Worm (Caenorhabditis elegans) whole organism, mixed stage, embryonic: Measurements from ENCODE around the gene B0507.4.
A peak's percentile ranks its signal among the peaks of the same experiment; 100 is the strongest.
"Not testable (repeated sequence)": the region's sequence is repeated elsewhere in the genome, so short reads cannot be mapped to it uniquely, and the experiment has no call there.

Experiments
- M03D4.4 ChIP-seq: sonication (generic microtip); optimal IDR thresholded peaks from 2 replicates; lab custom pipeline; 2017; ENCODE audit warnings: mild to moderate bottlenecking, missing genetic modification characterization, missing compliant biosample characterization
- blmp-1 ChIP-seq: fragments of 150-350 bp; optimal IDR thresholded peaks from 2 replicates; lab custom pipeline; 2014; ENCODE audit warnings: missing biosample characterization, missing genetic modification characterization
- ceh-39 ChIP-seq: fragments of 150-350 bp; optimal IDR thresholded peaks from 2 replicates; lab custom pipeline; 2014; ENCODE audit warnings: missing biosample characterization, missing genetic modification characterization
- ceh-83 ChIP-seq: fragments of 200-800 bp; sonication (Bioruptor generic); optimal IDR thresholded peaks from 2 replicates; lab custom pipeline; 2018; ENCODE audit warnings: mild to moderate bottlenecking, missing genetic modification characterization, missing compliant biosample characterization
- ces-1 ChIP-seq: fragments of 150-350 bp; optimal IDR thresholded peaks from 2 replicates; lab custom pipeline; 2014; ENCODE audit warnings: missing biosample characterization, missing genetic modification reagents, missing genetic modification characterization
- cnd-1 ChIP-seq: fragments of 200-800 bp; sonication (Bioruptor generic); optimal IDR thresholded peaks from 2 replicates; lab custom pipeline; 2018; ENCODE audit warnings: mild to moderate bottlenecking, missing genetic modification characterization, missing compliant biosample characterization
- drap-1 ChIP-seq: fragments of 200-800 bp; sonication (Bioruptor generic); optimal IDR thresholded peaks from 3 replicates; lab custom pipeline; 2018; ENCODE audit warnings: mild to moderate bottlenecking, missing genetic modification characterization, missing compliant biosample characterization
- elt-1 ChIP-seq: sonication (generic microtip); optimal IDR thresholded peaks from 2 replicates; lab custom pipeline; 2017; ENCODE audit warnings: missing genetic modification characterization, mild to moderate bottlenecking, missing compliant biosample characterization, antibody characterized with exemption, moderate library complexity, borderline replicate concordance; ENCODE audit not compliant: insufficient read depth
- flh-1 ChIP-seq: fragments of 200-800 bp; sonication (Bioruptor generic); optimal IDR thresholded peaks from 2 replicates; lab custom pipeline; 2018; ENCODE audit warnings: mild to moderate bottlenecking, missing genetic modification characterization, moderate library complexity, missing compliant biosample characterization
- lin-13 ChIP-seq: fragments of 150-350 bp; optimal IDR thresholded peaks from 2 replicates; lab custom pipeline; 2014; ENCODE audit warnings: missing biosample characterization, missing genetic modification characterization
- lin-32 ChIP-seq: fragments of 200-800 bp; sonication (Bioruptor generic); optimal IDR thresholded peaks from 2 replicates; lab custom pipeline; 2018; ENCODE audit warnings: mild to moderate bottlenecking, missing genetic modification characterization, missing compliant biosample characterization
- lsy-2 ChIP-seq: fragments of 150-350 bp; optimal IDR thresholded peaks from 2 replicates; lab custom pipeline; 2014; ENCODE audit warnings: missing biosample characterization, missing genetic modification characterization
- mab-5 ChIP-seq: fragments of 150-350 bp; optimal IDR thresholded peaks from 2 replicates; lab custom pipeline; 2014; ENCODE audit warnings: missing biosample characterization, missing genetic modification characterization
- mep-1 ChIP-seq: fragments of 150-350 bp; optimal IDR thresholded peaks from 2 replicates; lab custom pipeline; 2017; ENCODE audit warnings: missing biosample characterization, missing genetic modification reagents, missing genetic modification characterization, inconsistent platforms
- mls-2 ChIP-seq: sonication (generic microtip); optimal IDR thresholded peaks from 2 replicates; lab custom pipeline; 2016; ENCODE audit warnings: mild to moderate bottlenecking, missing genetic modification characterization, moderate library complexity, missing compliant biosample characterization
- nhr-12 ChIP-seq: fragments of 150-350 bp; optimal IDR thresholded peaks from 2 replicates; lab custom pipeline; 2014; ENCODE audit warnings: missing biosample characterization, missing genetic modification characterization
- nhr-237 ChIP-seq: fragments of 150-350 bp; optimal IDR thresholded peaks from 2 replicates; lab custom pipeline; 2014; ENCODE audit warnings: missing biosample characterization, missing genetic modification characterization
- nhr-28 ChIP-seq: fragments of 150-350 bp; optimal IDR thresholded peaks from 2 replicates; lab custom pipeline; 2014; ENCODE audit warnings: missing biosample characterization, missing genetic modification characterization
- nhr-76 ChIP-seq: sonication (generic microtip); optimal IDR thresholded peaks from 2 replicates; lab custom pipeline; 2017; ENCODE audit warnings: missing biosample characterization, missing genetic modification characterization
- pha-4 ChIP-seq: fragments of 150-350 bp; optimal IDR thresholded peaks from 2 replicates; lab custom pipeline; 2018; ENCODE audit warnings: missing biosample characterization, missing genetic modification reagents, missing genetic modification characterization
- sem-2 ChIP-seq: fragments of 200-800 bp; sonication (Bioruptor generic); optimal IDR thresholded peaks from 2 replicates; lab custom pipeline; 2018; ENCODE audit warnings: mild to moderate bottlenecking, missing genetic modification characterization, missing compliant biosample characterization
- sptf-1 ChIP-seq: sonication (generic microtip); optimal IDR thresholded peaks from 2 replicates; lab custom pipeline; 2017; ENCODE audit warnings: mild to moderate bottlenecking, missing genetic modification characterization, moderate library complexity, missing compliant biosample characterization
- tbx-8 ChIP-seq: fragments of 200-800 bp; sonication (Bioruptor generic); optimal IDR thresholded peaks from 2 replicates; lab custom pipeline; 2018; ENCODE audit warnings: mild to moderate bottlenecking, missing genetic modification characterization, moderate library complexity, missing compliant biosample characterization
- unc-39 ChIP-seq: fragments of 150-350 bp; optimal IDR thresholded peaks from 2 replicates; lab custom pipeline; 2014; ENCODE audit warnings: missing biosample characterization, missing genetic modification characterization
- unc-62 ChIP-seq: fragments of 150-350 bp; optimal IDR thresholded peaks from 2 replicates; lab custom pipeline; 2014; ENCODE audit warnings: missing biosample characterization, missing genetic modification reagents, missing genetic modification characterization
- zip-8 ChIP-seq: fragments of 150-350 bp; optimal IDR thresholded peaks from 2 replicates; lab custom pipeline; 2014; ENCODE audit warnings: missing biosample characterization, missing genetic modification characterization
- ztf-11 ChIP-seq: fragments of 150-350 bp; optimal IDR thresholded peaks from 2 replicates; lab custom pipeline; 2014; ENCODE audit warnings: missing biosample characterization, missing genetic modification characterization

Gene B0507.4

ce11 chrV:8754670-8755069 is at the start of gene B0507.4:
Gene B0507.4 (plus strand): TSS chrV:8754970.
- TF ChIP-seq ztf-11 (tag; lab: Kevin White, UChicago) (no peak), nhr-12 (tag; lab: Kevin White, UChicago) (no peak), sem-2 (no peak), flh-1 (GFP tag; lab: Kevin White, UChicago) (no peak), nhr-237 (no peak)

ce11 chrV:8711910-8712309 is 42.9 kb upstream of the B0507.4 start, which contains the start of gene ZC178.2:
Gene ZC178.2 (minus strand): TSS chrV:8712010.
- TF ChIP-seq nhr-237 (no peak), lsy-2 (tag; lab: Kevin White, UChicago) (no peak), ceh-39 (no peak), lin-32 (no peak), zip-8 (no peak), lin-13 (no peak), pha-4 (tag; lab: Kevin White, UChicago) (no peak), drap-1 (GFP tag; lab: Kevin White, UChicago) (no peak), elt-1 (no peak), mab-5 (tag; lab: Kevin White, UChicago) (no peak), sptf-1 (tag; lab: Kevin White, UChicago) (no peak), unc-62 (GFP tag; lab: Kevin White, UChicago) (no peak), nhr-12 (tag; lab: Kevin White, UChicago) (no peak), mep-1 (tag; lab: Kevin White, UChicago) (no peak)

ce11 chrV:8716175-8716574 is 38.6 kb upstream of the B0507.4 start, which contains the start of gene glr-5:
Gene glr-5 (plus strand): TSS chrV:8716495.
- no peak for TF ChIP-seq ztf-11 (tag; lab: Kevin White, UChicago)
- no peak for TF ChIP-seq lin-32
- TF ChIP-seq unc-39 (tag; lab: Kevin White, UChicago) = no peak
- no peak for TF ChIP-seq lin-13
- TF ChIP-seq ces-1 = peak; percentile 86

ce11 chrV:8718399-8718798 is 36.4 kb upstream of the B0507.4 start:
- TF ChIP-seq unc-62 (GFP tag; lab: Kevin White, UChicago) (no peak), nhr-237 (no peak), blmp-1 (tag; lab: Kevin White, UChicago) (no peak), mab-5 (tag; lab: Kevin White, UChicago) (no peak), M03D4.4 (tag; lab: Kevin White, UChicago) (no peak), ztf-11 (tag; lab: Kevin White, UChicago) (no peak), tbx-8 (no peak), sptf-1 (tag; lab: Kevin White, UChicago) (no peak), ces-1 (no peak), unc-39 (tag; lab: Kevin White, UChicago) (no peak), cnd-1 (tag; lab: Kevin White, UChicago) (no peak), nhr-12 (tag; lab: Kevin White, UChicago) (no peak), ceh-83 (GFP tag; lab: Kevin White, UChicago) (no peak), mep-1 (tag; lab: Kevin White, UChicago) (no peak)

ce11 chrV:8722160-8722559 is 32.6 kb upstream of the B0507.4 start, which contains the start of gene ZC196.8:
Gene ZC196.8 (minus strand): TSS chrV:8722260.
- not testable (repeated sequence) for TF ChIP-seq ceh-39; nhr-28 (tag; lab: Kevin White, UChicago); ces-1

- TF ChIP-seq pha-4 (tag; lab: Kevin White, UChicago); ztf-11 (tag; lab: Kevin White, UChicago); ceh-39: not testable (repeated sequence)
Observed at ce11 chrV:8726228-8726627, 28.5 kb upstream of the B0507.4 start, which contains the start of gene droe-8. Gene droe-8 (plus strand): TSS chrV:8726528.

ce11 chrV:8727077-8727476 is 27.7 kb upstream of the B0507.4 start, which contains the start of gene ZC196.9:
Gene ZC196.9 (minus strand): TSS chrV:8727177.
- TF ChIP-seq unc-39 (tag; lab: Kevin White, UChicago) (no peak), lin-32 (no peak), ceh-83 (GFP tag; lab: Kevin White, UChicago) (no peak), tbx-8 (no peak), ces-1 (no peak), mls-2 (no peak), sem-2 (no peak), nhr-76 (tag; lab: Kevin White, UChicago) (no peak), nhr-28 (tag; lab: Kevin White, UChicago) (no peak), cnd-1 (tag; lab: Kevin White, UChicago) (no peak)
